Worm (Caenorhabditis elegans): ENCODE results near the gene M01B2.10.

DNA sequence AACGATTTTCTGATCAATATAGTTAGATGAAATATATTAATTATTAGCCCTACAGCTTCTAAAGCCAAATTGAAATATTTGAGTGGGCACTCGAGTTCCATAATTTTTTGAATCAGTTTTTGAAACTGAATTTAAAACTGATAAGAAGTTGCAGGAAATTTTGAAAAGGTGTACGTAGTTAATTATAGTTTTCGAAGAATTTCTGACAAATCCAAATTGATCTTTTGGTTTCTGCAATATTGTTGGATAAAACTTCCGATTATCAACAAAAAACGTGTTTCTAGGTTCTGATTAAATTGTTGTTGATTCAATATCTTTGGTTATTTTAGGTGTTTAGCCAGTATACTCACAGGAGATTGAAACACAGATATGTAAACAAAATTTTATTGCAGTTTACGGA, 44.5 kb upstream of the M01B2.10 start, which contains the start of gene T26H8.4:
- no peak for TF ChIP-seq flt-1 (GFP tag; IDR thresholded peaks at IDR 0.05)
- no peak for TF ChIP-seq ztf-29 (GFP tag; IDR thresholded peaks at IDR 0.05)
- no peak for TF ChIP-seq med-1 (GFP tag; optimal IDR thresholded peaks at IDR 0.05; ENCODE audit: insufficient read depth)
- TF ChIP-seq tab-1 (GFP tag; IDR thresholded peaks at IDR 0.05) = no peak
- TF ChIP-seq cog-1 (tag; optimal IDR thresholded peaks at IDR 0.05) = no peak
- no peak for TF ChIP-seq ref-1 (GFP tag; conservative IDR thresholded peaks at IDR 0.05)
- no peak for TF ChIP-seq klf-2 (GFP tag; conservative IDR thresholded peaks at IDR 0.05)
- TF ChIP-seq T22C8.4 (GFP tag; IDR thresholded peaks at IDR 0.05) = no peak
- no peak for TF ChIP-seq ztf-23 (GFP tag; IDR thresholded peaks at IDR 0.05)
